Fruit fly (Drosophila melanogaster) Kc167 (cell line): Measurements from ENCODE around the gene SamDC.

Experiments used
- Myc ChIP-seq: fragments of >200 bp; optimal IDR thresholded peaks from 2 replicates; lab custom pipeline; 2017; ENCODE audit warnings: missing external identifiers
- Sin3A ChIP-seq: fragments of >200 bp; optimal IDR thresholded peaks from 2 replicates; lab custom pipeline; 2018; ENCODE audit warnings: missing external identifiers
- h ChIP-seq: fragments of >200 bp; optimal IDR thresholded peaks from 3 replicates; lab custom pipeline; 2018; ENCODE audit warnings: missing external identifiers
- insv ChIP-seq: fragments of >200 bp; optimal IDR thresholded peaks from 3 replicates; lab custom pipeline; 2018; ENCODE audit warnings: missing external identifiers
- psq ChIP-seq: fragments of >200 bp; optimal IDR thresholded peaks from 2 replicates; lab custom pipeline; 2017; ENCODE audit warnings: missing external identifiers
- ttk ChIP-seq: sonication (Bioruptor generic); optimal IDR thresholded peaks from 2 replicates; lab custom pipeline; 2017; ENCODE audit warnings: missing external identifiers

DNA sequence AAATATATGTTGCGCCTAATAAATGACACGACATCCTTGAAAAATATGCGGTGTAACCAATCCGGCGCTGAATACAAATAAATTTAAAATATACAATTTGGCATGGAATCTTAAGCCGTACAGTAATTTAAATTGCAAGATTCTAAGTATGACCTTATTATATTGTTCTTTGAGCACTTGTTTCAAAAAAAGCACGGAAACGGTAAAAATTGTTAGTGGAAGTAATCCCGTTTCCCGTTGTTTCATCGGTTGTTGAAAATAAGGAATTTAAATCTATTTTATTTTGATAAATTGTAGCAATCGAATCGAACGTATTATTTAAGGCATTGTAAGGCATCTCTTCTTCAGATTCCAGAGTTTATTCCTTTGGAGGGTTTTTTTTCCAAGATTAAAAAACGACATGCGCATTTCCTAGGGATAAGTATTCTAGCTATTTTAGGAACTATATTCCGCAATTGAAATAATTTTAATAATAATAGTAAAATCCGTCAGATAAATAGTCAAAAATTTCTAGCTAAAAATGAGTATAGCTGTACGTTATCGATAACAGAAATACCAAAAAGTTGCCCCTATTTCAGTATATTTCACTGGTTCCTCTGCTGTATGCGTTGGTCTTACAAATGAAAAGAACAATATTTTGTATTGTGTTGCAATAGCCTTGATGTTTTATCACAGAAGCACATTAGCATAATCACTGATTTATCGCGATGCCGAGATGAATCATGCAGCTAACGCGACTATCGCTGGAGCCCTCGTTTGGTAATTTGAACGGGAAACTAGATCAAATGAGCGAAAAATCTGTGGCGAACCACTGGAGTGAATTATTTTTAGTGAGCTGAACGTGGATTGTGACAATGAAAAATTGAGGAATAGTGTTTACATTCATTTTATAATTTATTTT is 5.9 kb upstream of the SamDC start, which contains the start of gene GATAd:
- TF ChIP-seq h (lab: Kevin White, UChicago) (no peak), Myc (no peak), insv (lab: Kevin White, UChicago) (no peak), psq (lab: Kevin White, UChicago) (no peak), ttk (lab: Kevin White, UChicago) (no peak), Sin3A (lab: Kevin White, UChicago) (no peak)
